Worm (Caenorhabditis elegans) whole organism, L1 larva: Measurements from ENCODE around the gene ZK822.10.
A peak's percentile ranks its signal among the peaks of the same experiment; 100 is the strongest.

ENCODE experiments used
- C04F5.9 ChIP-seq: sonication (generic microtip); optimal IDR thresholded peaks from 2 replicates; lab custom pipeline; 2016; ENCODE audit warnings: missing genetic modification characterization, missing compliant biosample characterization
- C16A3.4 ChIP-seq: fragments of 150-350 bp; optimal IDR thresholded peaks from 2 replicates; lab custom pipeline; 2014; ENCODE audit warnings: missing biosample characterization, missing genetic modification characterization
- F16B12.6 ChIP-seq: fragments of 150-350 bp; optimal IDR thresholded peaks from 2 replicates; lab custom pipeline; 2014; ENCODE audit warnings: missing biosample characterization, missing genetic modification characterization
- aha-1 ChIP-seq: fragments of 150-350 bp; optimal IDR thresholded peaks from 2 replicates; lab custom pipeline; 2014; ENCODE audit warnings: missing biosample characterization, missing genetic modification characterization
- ama-1 ChIP-seq: fragments of 150-350 bp; optimal IDR thresholded peaks from 2 replicates; lab custom pipeline; 2014
- blmp-1 ChIP-seq: fragments of 150-350 bp; optimal IDR thresholded peaks from 2 replicates; lab custom pipeline; 2014; ENCODE audit warnings: missing biosample characterization, missing genetic modification characterization
- ceh-63 ChIP-seq: fragments of 200-800 bp; sonication (Bioruptor generic); optimal IDR thresholded peaks from 2 replicates; lab custom pipeline; 2018; ENCODE audit warnings: mild to moderate bottlenecking, missing genetic modification characterization, missing compliant biosample characterization
- ceh-88 ChIP-seq: fragments of 200-800 bp; sonication (Bioruptor generic); IDR thresholded peaks from 2 replicates; pipeline ENCODE4 v1.3.6; 2022; ENCODE audit warnings: missing genetic modification characterization, missing compliant biosample characterization
- dsc-1 ChIP-seq: sonication (generic microtip); optimal IDR thresholded peaks from 2 replicates; lab custom pipeline; 2016; ENCODE audit warnings: mild to moderate bottlenecking, missing genetic modification characterization, missing compliant biosample characterization
- efl-1 ChIP-seq, 4 experiments: fragments of 150-350 bp; optimal IDR thresholded peaks in 3 of 4; peaks in 1 of 4; 1 replicate in 1 of 4; 2 replicates in 3 of 4; lab custom pipeline; 2014; ENCODE audit warnings: missing biosample characterization in 2 of 4, missing genetic modification characterization in 2 of 4, missing genetic modification reagents in 2 of 4
- efl-3 ChIP-seq: fragments of 200-800 bp; sonication (Bioruptor generic); optimal IDR thresholded peaks from 2 replicates; lab custom pipeline; 2018; ENCODE audit warnings: mild to moderate bottlenecking, missing genetic modification characterization, missing compliant biosample characterization
- egl-13 ChIP-seq: sonication (generic microtip); optimal IDR thresholded peaks from 2 replicates; lab custom pipeline; 2016; ENCODE audit warnings: missing genotype, missing genetic modification reagents, missing genetic modification characterization, missing compliant biosample characterization
- elt-3 ChIP-seq, 6 experiments: fragments of 150-350 bp in 1 of 6; sonication (generic microtip); optimal IDR thresholded peaks; 2 replicates each; lab custom pipeline; 2017 to 2018; ENCODE audit warnings: missing biosample characterization in 6 of 6, missing genetic modification characterization in 6 of 6, inconsistent platforms in 1 of 6
- fkh-10 ChIP-seq: sonication (generic microtip); optimal IDR thresholded peaks from 2 replicates; lab custom pipeline; 2017; ENCODE audit warnings: missing biosample characterization, missing genetic modification reagents, missing genetic modification characterization
- fkh-8 ChIP-seq: sonication (generic microtip); optimal IDR thresholded peaks from 2 replicates; lab custom pipeline; 2016; ENCODE audit warnings: mild to moderate bottlenecking, missing genetic modification characterization, missing compliant biosample characterization
- fos-1 ChIP-seq: fragments of 150-350 bp; optimal IDR thresholded peaks from 2 replicates; lab custom pipeline; 2014; ENCODE audit warnings: missing biosample characterization, missing genetic modification characterization
- hpl-2 ChIP-seq: fragments of 150-350 bp; optimal IDR thresholded peaks from 2 replicates; lab custom pipeline; 2014; ENCODE audit warnings: missing biosample characterization, missing genetic modification reagents, missing genetic modification characterization
- irx-1 ChIP-seq: sonication (generic microtip); optimal IDR thresholded peaks from 2 replicates; lab custom pipeline; 2016; ENCODE audit warnings: missing genetic modification characterization, missing compliant biosample characterization
- isw-1 ChIP-seq: fragments of 200-800 bp; sonication (Bioruptor generic); IDR thresholded peaks from 2 replicates; pipeline ENCODE4 v1.3.6; 2022; ENCODE audit warnings: missing genetic modification characterization, missing compliant biosample characterization
- jun-1 ChIP-seq: fragments of 150-350 bp; optimal IDR thresholded peaks from 2 replicates; lab custom pipeline; 2014; ENCODE audit warnings: missing biosample characterization, missing genetic modification reagents, missing genetic modification characterization
- lin-14 ChIP-seq: fragments of 200-800 bp; sonication (Bioruptor generic); optimal IDR thresholded peaks from 2 replicates; lab custom pipeline; 2018; ENCODE audit warnings: mild to moderate bottlenecking, missing genetic modification characterization, moderate library complexity, missing compliant biosample characterization
- lin-15B ChIP-seq: fragments of 150-350 bp; sonication (generic microtip); optimal IDR thresholded peaks from 3 replicates; lab custom pipeline; 2014; ENCODE audit warnings: missing biosample characterization, missing genetic modification characterization
- lin-35 ChIP-seq, 2 experiments: fragments of 150-350 bp; optimal IDR thresholded peaks; 2 replicates each; lab custom pipeline; 2014; ENCODE audit warnings: missing biosample characterization in 2 of 2, missing genetic modification characterization in 2 of 2, missing genetic modification reagents in 2 of 2
- lin-39 ChIP-seq: fragments of 150-350 bp; optimal IDR thresholded peaks from 2 replicates; lab custom pipeline; 2014; ENCODE audit warnings: missing biosample characterization, missing genetic modification reagents, missing genetic modification characterization
- lsy-2 ChIP-seq, 2 experiments: fragments of 150-350 bp; optimal IDR thresholded peaks; 2 replicates each; lab custom pipeline; 2014; ENCODE audit warnings: missing biosample characterization in 2 of 2, missing genetic modification characterization in 2 of 2
- mdl-1 ChIP-seq, 2 experiments: fragments of 150-350 bp; optimal IDR thresholded peaks; 2 replicates each; lab custom pipeline; 2014 to 2017; ENCODE audit warnings: missing biosample characterization in 2 of 2, missing genetic modification characterization in 2 of 2, inconsistent platforms in 1 of 2
- mep-1 ChIP-seq: fragments of 150-350 bp; optimal IDR thresholded peaks from 2 replicates; lab custom pipeline; 2014; ENCODE audit warnings: missing biosample characterization, missing genetic modification characterization
- nhr-12 ChIP-seq: sonication (generic microtip); optimal IDR thresholded peaks from 2 replicates; lab custom pipeline; 2017; ENCODE audit warnings: missing biosample characterization, missing genetic modification characterization
- nhr-19 ChIP-seq: fragments of 200-800 bp; sonication (Bioruptor generic); conservative IDR thresholded peaks from 2 replicates; pipeline ENCODE4 v1.3.6; 2022; ENCODE audit warnings: missing genetic modification characterization, missing compliant biosample characterization
- nhr-28 ChIP-seq: fragments of 150-350 bp; optimal IDR thresholded peaks from 2 replicates; lab custom pipeline; 2014; ENCODE audit warnings: missing biosample characterization, missing genetic modification characterization
- nhr-71 ChIP-seq: sonication (generic microtip); optimal IDR thresholded peaks from 2 replicates; lab custom pipeline; 2016; ENCODE audit warnings: mild to moderate bottlenecking, missing genetic modification characterization, moderate library complexity, missing compliant biosample characterization
- nhr-77 ChIP-seq: fragments of 150-350 bp; optimal IDR thresholded peaks from 2 replicates; lab custom pipeline; 2014; ENCODE audit warnings: missing biosample characterization, missing genetic modification characterization
- nhr-84 ChIP-seq: sonication (generic microtip); optimal IDR thresholded peaks from 2 replicates; lab custom pipeline; 2017; ENCODE audit warnings: missing biosample characterization, missing genetic modification characterization
- nhr-85 ChIP-seq: sonication (generic microtip); peaks from one replicate; lab custom pipeline; 2016; ENCODE audit warnings: missing genetic modification characterization, inconsistent platforms, missing compliant biosample characterization
- nhr-90 ChIP-seq: sonication (generic microtip); optimal IDR thresholded peaks from 2 replicates; lab custom pipeline; 2016; ENCODE audit warnings: mild to moderate bottlenecking, missing genetic modification characterization, missing compliant biosample characterization; ENCODE audit not compliant: poor library complexity
- pqm-1 ChIP-seq: sonication (generic microtip); optimal IDR thresholded peaks from 3 replicates; lab custom pipeline; 2017; ENCODE audit warnings: missing biosample characterization, missing genetic modification characterization
- rnt-1 ChIP-seq: sonication (generic microtip); optimal IDR thresholded peaks from 2 replicates; lab custom pipeline; 2016; ENCODE audit warnings: mild to moderate bottlenecking, missing genetic modification characterization, moderate library complexity, missing compliant biosample characterization
- skn-1 ChIP-seq: fragments of 150-350 bp; optimal IDR thresholded peaks from 2 replicates; lab custom pipeline; 2014; ENCODE audit warnings: missing biosample characterization, missing genetic modification characterization
- sptf-1 ChIP-seq: fragments of 150-350 bp; optimal IDR thresholded peaks from 2 replicates; lab custom pipeline; 2014; ENCODE audit warnings: missing biosample characterization, missing genetic modification characterization
- swsn-7 ChIP-seq: sonication (generic microtip); optimal IDR thresholded peaks from 2 replicates; lab custom pipeline; 2016; ENCODE audit warnings: missing genetic modification characterization, missing compliant biosample characterization
- tbx-2 ChIP-seq: sonication (generic microtip); optimal IDR thresholded peaks from 2 replicates; lab custom pipeline; 2016; ENCODE audit warnings: missing genetic modification characterization, missing compliant biosample characterization
- unc-130 ChIP-seq: fragments of 150-350 bp; optimal IDR thresholded peaks from 2 replicates; lab custom pipeline; 2017; ENCODE audit warnings: missing biosample characterization, missing genetic modification characterization, inconsistent platforms
- unc-86 ChIP-seq: sonication (generic microtip); optimal IDR thresholded peaks from 2 replicates; lab custom pipeline; 2016; ENCODE audit warnings: missing genetic modification characterization, missing compliant biosample characterization
- vab-15 ChIP-seq: sonication (generic microtip); optimal IDR thresholded peaks from 2 replicates; lab custom pipeline; 2017; ENCODE audit warnings: missing genotype, mild to moderate bottlenecking, missing genetic modification characterization, missing compliant biosample characterization
- ztf-11 ChIP-seq, 2 experiments: sonication (generic microtip); optimal IDR thresholded peaks; 2 replicates each; lab custom pipeline; 2016 to 2017; ENCODE audit warnings: missing genetic modification characterization in 2 of 2, missing biosample characterization in 1 of 2, missing compliant biosample characterization in 1 of 2

ZK822.10 gene

DNA sequence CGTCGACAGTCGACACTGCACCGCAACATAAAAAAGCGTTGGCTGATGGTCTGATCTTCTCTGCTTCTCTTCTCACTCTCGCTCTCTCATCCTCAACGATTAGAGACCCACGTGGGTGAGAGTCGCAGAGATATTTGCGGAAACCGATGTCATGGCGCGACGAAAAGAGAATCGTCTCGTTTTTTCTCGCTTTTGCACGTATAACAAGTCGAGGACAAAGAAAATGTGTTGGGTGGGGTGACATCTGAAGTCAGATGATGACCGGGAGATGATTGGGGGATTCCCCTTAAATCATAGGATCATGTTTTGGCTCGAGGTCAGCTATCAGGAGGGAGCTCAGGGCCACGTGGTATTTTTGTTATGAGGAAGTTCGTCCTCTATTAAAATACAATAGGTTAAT is 39.5 kb downstream of the ZK822.10 start (continued):
- peak; percentile 81 for TF ChIP-seq nhr-77
- TF ChIP-seq ceh-88 (GFP tag; lab: Robert Waterston, UW), result peak; percentile 69
- TF ChIP-seq egl-13, result peak; percentile 57
- peak; percentile 83 for TF ChIP-seq swsn-7 (tag; lab: Kevin White, UChicago)
- TF ChIP-seq jun-1 (tag; lab: Kevin White, UChicago), result peak; percentile 36
- no peak for TF ChIP-seq nhr-84
- TF ChIP-seq hpl-2, result peak; percentile 46
- TF ChIP-seq lin-39 (tag; lab: Kevin White, UChicago), result peak; percentile 62
- TF ChIP-seq lsy-2 (tag; optimal IDR thresholded peaks at IDR 0.05; lab: Kevin White, UChicago), result peak; percentile 75 to 79
- TF ChIP-seq aha-1 (tag; lab: Kevin White, UChicago), result peak; percentile 83
- TF ChIP-seq nhr-71 (tag; lab: Kevin White, UChicago), result peak; percentile 99
- TF ChIP-seq mep-1 (tag; lab: Kevin White, UChicago), result peak; percentile 93
- TF ChIP-seq F16B12.6 (tag; lab: Kevin White, UChicago), result no peak
- TF ChIP-seq ceh-63, result no peak
- peak; percentile 84 for TF ChIP-seq irx-1

DNA sequence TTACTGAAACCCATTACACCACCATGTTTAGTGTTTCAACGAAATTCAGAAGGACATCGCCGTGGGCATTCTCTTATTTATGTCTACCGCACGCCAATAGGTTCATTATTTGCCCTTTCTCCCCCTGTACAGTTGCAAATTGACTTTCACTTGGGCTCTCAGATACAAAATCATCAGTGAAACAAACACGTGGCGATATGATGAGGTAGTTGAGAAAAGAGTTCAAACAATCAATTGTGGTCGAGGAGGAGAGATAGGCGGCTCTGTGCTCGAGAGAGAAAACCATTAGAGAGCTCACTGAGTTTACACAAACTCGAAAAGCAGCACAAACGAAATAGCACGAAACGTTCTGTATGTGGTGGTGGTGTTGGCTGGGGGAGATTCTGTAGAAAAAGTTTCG is 40.1 kb downstream of the ZK822.10 start:
- peak; percentile 80 for TF ChIP-seq nhr-77
- peak in 1 of 2 experiments; percentile 5 for TF ChIP-seq lin-35 (GFP tag; optimal IDR thresholded peaks at IDR 0.05; lab: Kevin White, UChicago)
- TF ChIP-seq blmp-1 (tag; lab: Kevin White, UChicago), result peak; percentile 26
- TF ChIP-seq mdl-1 (tag; optimal IDR thresholded peaks at IDR 0.05; lab: Kevin White, UChicago), result peak in 1 of 2 experiments; percentile 77
- no peak for TF ChIP-seq skn-1 (tag; lab: Kevin White, UChicago)
- no peak for TF ChIP-seq ztf-11 (tag; optimal IDR thresholded peaks at IDR 0.05; lab: Kevin White, UChicago)
- TF ChIP-seq aha-1 (tag; lab: Kevin White, UChicago), result no peak
- no peak for TF ChIP-seq unc-86 (tag; lab: Kevin White, UChicago)
- TF ChIP-seq nhr-19 (GFP tag; lab: Robert Waterston, UW), result peak; percentile 46
- TF ChIP-seq mep-1 (tag; lab: Kevin White, UChicago), result peak; percentile 10
- peak; percentile 65 for TF ChIP-seq lin-14 (GFP tag; lab: Kevin White, UChicago)
- TF ChIP-seq isw-1 (GFP tag; lab: Robert Waterston, UW), result no peak
- no peak for TF ChIP-seq lin-15B (tag; lab: Kevin White, UChicago)
- TF ChIP-seq nhr-12 (tag; lab: Kevin White, UChicago), result no peak
- no peak for TF ChIP-seq nhr-28 (tag; lab: Kevin White, UChicago)
- no peak for TF ChIP-seq pqm-1 (tag; lab: Kevin White, UChicago)
- no peak for TF ChIP-seq C04F5.9
- peak; percentile 4 for TF ChIP-seq dsc-1 (tag; lab: Kevin White, UChicago)
- TF ChIP-seq nhr-85, result no peak
- TF ChIP-seq C16A3.4, result no peak
- peak; percentile 3 to 6 for TF ChIP-seq lsy-2 (tag; optimal IDR thresholded peaks at IDR 0.05; lab: Kevin White, UChicago)
- TF ChIP-seq efl-1 (optimal IDR thresholded peaks at IDR 0.05; lab: Kevin White, UChicago), result peak in 1 of 2 experiments; percentile 13
- peak in 1 of 2 experiments; percentile 2 for TF ChIP-seq efl-1 (GFP tag; optimal IDR thresholded peaks at IDR 0.05 in 1 of 2; lab: Kevin White, UChicago)
- TF ChIP-seq efl-3, result no peak
- TF ChIP-seq unc-130, result peak; percentile 26
- peak; percentile 81 for TF ChIP-seq rnt-1 (tag; lab: Kevin White, UChicago)
- no peak for TF ChIP-seq fkh-10 (GFP tag; lab: Kevin White, UChicago)
- no peak for TF ChIP-seq fkh-8 (tag; lab: Kevin White, UChicago)
- TF ChIP-seq jun-1 (tag; lab: Kevin White, UChicago), result no peak
- TF ChIP-seq sptf-1 (tag; lab: Kevin White, UChicago), result no peak
- no peak for TF ChIP-seq ama-1
- peak; percentile 43 for TF ChIP-seq tbx-2
- TF ChIP-seq nhr-71 (tag; lab: Kevin White, UChicago), result peak; percentile 47
- no peak for TF ChIP-seq F16B12.6 (tag; lab: Kevin White, UChicago)

DNA sequence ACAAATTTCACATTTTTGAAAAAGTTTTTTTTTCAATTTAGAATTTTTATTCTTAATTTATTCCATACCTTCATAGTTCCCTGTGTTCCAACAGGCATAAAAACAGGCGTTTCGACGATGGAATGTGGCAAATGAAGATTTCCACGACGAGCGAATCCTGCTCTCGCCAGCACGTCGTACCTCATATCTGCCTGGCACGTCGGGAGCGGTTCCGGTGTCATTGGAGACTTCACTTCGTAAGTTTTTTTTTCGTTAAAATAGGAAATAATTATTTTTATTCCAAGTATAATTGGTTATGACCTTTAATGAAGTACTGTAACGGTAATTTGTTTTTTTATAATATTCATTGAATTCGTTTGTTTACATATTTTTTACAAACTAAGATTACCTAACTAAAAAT is 42.6 kb downstream of the ZK822.10 start, which contains the start of gene tgt-1:
Gene tgt-1 (minus strand): TSS at position 232 of the 400 bp plus-strand sequence.
- TF ChIP-seq nhr-90 (tag; lab: Kevin White, UChicago) (peak; percentile 3), fkh-10 (GFP tag; lab: Kevin White, UChicago) (no peak), nhr-28 (tag; lab: Kevin White, UChicago) (no peak), unc-130 (no peak), nhr-19 (GFP tag; lab: Robert Waterston, UW) (no peak), efl-1 (optimal IDR thresholded peaks at IDR 0.05; lab: Kevin White, UChicago) (no peak), efl-1 (GFP tag; optimal IDR thresholded peaks at IDR 0.05 in 1 of 2; lab: Kevin White, UChicago) (peak in 1 of 2 experiments; percentile 28), vab-15 (tag; lab: Kevin White, UChicago) (no peak), elt-3 (tag; optimal IDR thresholded peaks at IDR 0.05; lab: Kevin White, UChicago) (no peak), fos-1 (tag; lab: Kevin White, UChicago) (no peak)
